Worm (Caenorhabditis elegans) whole organism, L1 larva: Measurements from ENCODE around the gene uig-1.

Source experiments
- ama-1 ChIP-seq: fragments of 150-350 bp; optimal IDR thresholded peaks from 2 replicates; lab custom pipeline; 2014
- ces-1 ChIP-seq: fragments of 150-350 bp; optimal IDR thresholded peaks from 2 replicates; lab custom pipeline; 2014; ENCODE audit warnings: missing biosample characterization, missing genetic modification reagents, missing genetic modification characterization
- egl-13 ChIP-seq: sonication (generic microtip); optimal IDR thresholded peaks from 2 replicates; lab custom pipeline; 2016; ENCODE audit warnings: missing genotype, missing genetic modification reagents, missing genetic modification characterization, missing compliant biosample characterization
- egl-27 ChIP-seq, 2 experiments: fragments of 150-350 bp in 1 of 2; sonication (generic microtip); optimal IDR thresholded peaks; 3 replicates each; lab custom pipeline; 2017 to 2018; ENCODE audit warnings: missing biosample characterization in 2 of 2, missing genetic modification characterization in 2 of 2, missing genetic modification reagents in 2 of 2
- nhr-19 ChIP-seq: fragments of 200-800 bp; sonication (Bioruptor generic); conservative IDR thresholded peaks from 2 replicates; pipeline ENCODE4 v1.3.6; 2022; ENCODE audit warnings: missing genetic modification characterization, missing compliant biosample characterization
- nhr-77 ChIP-seq: fragments of 150-350 bp; optimal IDR thresholded peaks from 2 replicates; lab custom pipeline; 2014; ENCODE audit warnings: missing biosample characterization, missing genetic modification characterization
- rnt-1 ChIP-seq: sonication (generic microtip); optimal IDR thresholded peaks from 2 replicates; lab custom pipeline; 2016; ENCODE audit warnings: mild to moderate bottlenecking, missing genetic modification characterization, moderate library complexity, missing compliant biosample characterization
- skn-1 ChIP-seq: fragments of 150-350 bp; optimal IDR thresholded peaks from 2 replicates; lab custom pipeline; 2014; ENCODE audit warnings: missing biosample characterization, missing genetic modification characterization
- unc-30 ChIP-seq: sonication (generic microtip); optimal IDR thresholded peaks from 2 replicates; lab custom pipeline; 2017; ENCODE audit warnings: missing biosample characterization, missing genetic modification characterization
- unc-62 ChIP-seq: fragments of 150-350 bp; optimal IDR thresholded peaks from 2 replicates; lab custom pipeline; 2014; ENCODE audit warnings: missing biosample characterization, missing genetic modification reagents, missing genetic modification characterization
- unc-98 ChIP-seq: fragments of 200-800 bp; sonication (Bioruptor generic); IDR thresholded peaks from 2 replicates; pipeline ENCODE4 v1.3.6; 2022; ENCODE audit warnings: missing genetic modification characterization, missing compliant biosample characterization
- ztf-4 ChIP-seq: fragments of 150-350 bp; optimal IDR thresholded peaks from 2 replicates; lab custom pipeline; 2014; ENCODE audit warnings: missing biosample characterization, missing genetic modification characterization

DNA sequence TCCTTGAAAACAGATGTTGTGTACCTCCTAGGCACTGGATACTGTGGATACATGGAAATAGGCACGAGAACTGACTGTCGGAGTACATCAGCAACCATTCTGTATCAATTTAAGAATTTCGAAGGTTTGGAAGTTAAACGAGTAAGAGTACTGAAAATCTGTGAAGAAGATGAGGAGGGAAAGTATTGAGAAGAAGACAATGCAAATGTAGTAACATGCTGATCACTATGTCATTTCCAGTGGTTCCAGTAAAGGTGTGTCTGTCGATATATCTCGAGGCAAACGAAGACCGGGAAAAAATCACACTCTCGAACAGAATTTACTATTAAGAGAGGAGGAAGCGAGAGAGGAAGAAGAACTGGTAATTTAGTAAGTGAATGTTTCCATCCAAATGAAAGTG is 59.3 kb downstream of the uig-1 start, which contains the start of gene dmd-10:
- TF ChIP-seq skn-1 (tag; lab: Kevin White, UChicago) (no peak), unc-30 (tag; lab: Kevin White, UChicago) (no peak), ama-1 (lab: Kevin White, UChicago) (no peak), rnt-1 (tag; lab: Kevin White, UChicago) (no peak), nhr-77 (tag; lab: Kevin White, UChicago) (no peak), unc-62 (GFP tag; lab: Kevin White, UChicago) (no peak), nhr-19 (no peak), ztf-4 (tag; lab: Kevin White, UChicago) (no peak), ces-1 (no peak), egl-27 (tag; optimal IDR thresholded peaks at IDR 0.05; lab: Kevin White, UChicago) (no peak), egl-13 (tag; lab: Kevin White, UChicago) (no peak), unc-98 (GFP tag; lab: Robert Waterston, UW) (no peak)
